Worm (Caenorhabditis elegans) whole organism, L4/young adult: ENCODE measurements around the gene F21C10.9.

ENCODE experiments used
- W03F9.2 ChIP-seq: fragments of 150-350 bp; optimal IDR thresholded peaks from 2 replicates; lab custom pipeline; 2014; ENCODE audit warnings: missing biosample characterization, missing genetic modification characterization
- dao-5 ChIP-seq: sonication (generic microtip); optimal IDR thresholded peaks from 2 replicates; lab custom pipeline; 2016; ENCODE audit warnings: missing genotype, missing genetic modification characterization, moderate library complexity, missing compliant biosample characterization
- him-1 ChIP-seq: sonication (generic microtip); optimal IDR thresholded peaks from 2 replicates; lab custom pipeline; 2016; ENCODE audit warnings: missing genotype, missing genetic modification reagents, missing genetic modification characterization, missing compliant biosample characterization

DNA sequence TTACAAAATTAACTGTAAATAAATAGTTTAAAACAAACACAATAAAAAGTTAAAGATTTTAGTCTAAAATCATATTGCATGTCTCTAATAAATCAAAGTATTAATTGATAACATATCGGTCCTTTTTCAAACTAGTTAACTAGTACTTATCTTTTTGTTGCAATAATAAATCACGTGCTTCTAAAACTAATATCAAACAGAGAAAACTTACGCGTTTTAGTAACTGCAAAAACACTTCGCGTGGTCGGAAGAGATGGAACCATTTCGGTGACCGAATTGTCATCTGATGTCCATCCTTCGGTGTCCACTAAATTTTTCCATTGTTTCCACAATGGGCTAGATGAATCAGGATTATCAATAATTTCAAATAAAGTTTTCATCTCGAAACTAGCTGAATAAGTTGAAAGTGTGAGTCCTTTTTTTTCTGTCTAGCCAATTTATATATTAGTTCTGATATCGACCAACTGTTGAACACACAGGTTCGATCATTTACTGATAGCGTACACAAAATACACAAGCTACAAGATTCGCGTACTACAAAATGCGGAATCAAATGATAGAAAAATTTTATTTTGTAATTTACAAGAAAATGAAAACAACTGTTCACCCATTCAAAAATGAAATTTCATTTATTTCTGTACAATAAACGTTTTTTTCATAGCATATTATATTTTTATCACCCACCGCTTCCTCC is at the start of gene F21C10.9:
- no peak for TF ChIP-seq W03F9.2 (tag; lab: Kevin White, UChicago)
- TF ChIP-seq him-1 (tag; lab: Kevin White, UChicago) = no peak
- TF ChIP-seq dao-5 (tag; lab: Kevin White, UChicago) = no peak
